Fruit fly (Drosophila melanogaster) whole organism, embryonic: ENCODE data around the gene CG16736.
A peak's percentile ranks its signal among the peaks of the same experiment; 100 is the strongest.

Experiments used
- ATbp ChIP-seq: fragments of 200-800 bp; sonication (Bioruptor generic); optimal IDR thresholded peaks from 2 replicates; lab custom pipeline; 2017; ENCODE audit warnings: missing biosample characterization, mild to moderate bottlenecking, missing genetic modification characterization, missing genetic modification reagents
- Aef1 ChIP-seq: fragments of 200-800 bp; sonication (Bioruptor generic); IDR thresholded peaks from 3 replicates; pipeline ENCODE4 v1.3.6; 2022; ENCODE audit warnings: missing biosample characterization, missing genetic modification characterization
- CG10431 ChIP-seq: fragments of 200-800 bp; sonication (Bioruptor generic); optimal IDR thresholded peaks from 3 replicates; lab custom pipeline; 2018; ENCODE audit warnings: missing biosample characterization, mild to moderate bottlenecking, missing genetic modification characterization
- CG11695 ChIP-seq: fragments of 200-800 bp; sonication (Bioruptor generic); IDR thresholded peaks from 3 replicates; pipeline ENCODE4 v1.3.6; 2022; ENCODE audit warnings: missing biosample characterization, missing genetic modification characterization
- CG12104 ChIP-seq: fragments of 200-800 bp; sonication (Bioruptor generic); optimal IDR thresholded peaks from 3 replicates; lab custom pipeline; 2016; ENCODE audit warnings: missing biosample characterization, missing genetic modification characterization
- CG12942 ChIP-seq: fragments of 200-800 bp; sonication (Bioruptor generic); optimal IDR thresholded peaks from 3 replicates; lab custom pipeline; 2016; ENCODE audit warnings: missing biosample characterization, missing genetic modification characterization
- CG13424 ChIP-seq: fragments of 200-800 bp; sonication (Bioruptor generic); optimal IDR thresholded peaks from 2 replicates; lab custom pipeline; 2019; ENCODE audit warnings: missing biosample characterization, mild to moderate bottlenecking, missing genetic modification characterization, moderate library complexity
- CG15479 ChIP-seq: fragments of 200-800 bp; sonication (Bioruptor generic); optimal IDR thresholded peaks from 3 replicates; lab custom pipeline; 2019; ENCODE audit warnings: missing biosample characterization, mild to moderate bottlenecking, missing genetic modification characterization, moderate library complexity
- CG32772 ChIP-seq: fragments of 200-800 bp; sonication (Bioruptor generic); IDR thresholded peaks from 2 replicates; pipeline ENCODE4 v1.3.6; 2022; ENCODE audit warnings: missing biosample characterization, missing genetic modification characterization
- CG4404 ChIP-seq: fragments of 200-800 bp; sonication (Bioruptor generic); IDR thresholded peaks from 2 replicates; pipeline ENCODE4 v1.3.6; 2022; ENCODE audit warnings: missing biosample characterization, missing genetic modification characterization
- CG5180 ChIP-seq: fragments of 200-800 bp; sonication (Bioruptor generic); optimal IDR thresholded peaks from 3 replicates; lab custom pipeline; 2017; ENCODE audit warnings: missing biosample characterization, missing genetic modification characterization, mild to moderate bottlenecking, moderate library complexity, missing genetic modification reagents
- CG5953 ChIP-seq: fragments of 200-800 bp; sonication (Bioruptor generic); IDR thresholded peaks from 2 replicates; pipeline ENCODE4 v1.3.6; 2022; ENCODE audit warnings: missing biosample characterization, missing genetic modification characterization
- CG6854 ChIP-seq: fragments of 200-800 bp; sonication (Bioruptor generic); optimal IDR thresholded peaks from 3 replicates; lab custom pipeline; 2017; ENCODE audit warnings: missing biosample characterization, mild to moderate bottlenecking, missing genetic modification characterization
- CG7839 ChIP-seq: fragments of 200-800 bp; sonication (Bioruptor generic); optimal IDR thresholded peaks from 3 replicates; lab custom pipeline; 2018; ENCODE audit warnings: missing biosample characterization, mild to moderate bottlenecking, missing genetic modification characterization, moderate library complexity
- CG8359 ChIP-seq: fragments of 200-800 bp; sonication (Bioruptor generic); optimal IDR thresholded peaks from 2 replicates; lab custom pipeline; 2017; ENCODE audit warnings: missing biosample characterization, mild to moderate bottlenecking, missing genetic modification characterization, borderline replicate concordance
- CG9797 ChIP-seq: fragments of 200-800 bp; sonication (Bioruptor generic); optimal IDR thresholded peaks from 3 replicates; lab custom pipeline; 2018; ENCODE audit warnings: missing biosample characterization, mild to moderate bottlenecking, missing genetic modification characterization
- CG9876 ChIP-seq: fragments of 200-800 bp; sonication (Bioruptor generic); optimal IDR thresholded peaks from 2 replicates; lab custom pipeline; 2016; ENCODE audit warnings: missing biosample characterization, missing genetic modification characterization
- Camta ChIP-seq: fragments of 200-800 bp; sonication (Bioruptor generic); optimal IDR thresholded peaks from 2 replicates; lab custom pipeline; 2016; ENCODE audit warnings: missing biosample characterization, missing genetic modification characterization
- Chrac-16 ChIP-seq: fragments of 200-800 bp; sonication (Bioruptor generic); optimal IDR thresholded peaks from 3 replicates; lab custom pipeline; 2016; ENCODE audit warnings: missing biosample characterization, missing genetic modification characterization
- Deaf1 ChIP-seq: fragments of 200-800 bp; optimal IDR thresholded peaks from 3 replicates; lab custom pipeline; 2019; ENCODE audit warnings: missing biosample characterization, mild to moderate bottlenecking, missing genetic modification characterization, moderate library complexity
- Dfd ChIP-seq, 2 experiments: fragments of >200 bp; optimal IDR thresholded peaks; 2 replicates each; lab custom pipeline; 2017; ENCODE audit warnings: missing biosample characterization in 2 of 2, missing genetic modification characterization in 2 of 2
- Hsf ChIP-seq: fragments of 200-800 bp; sonication (Bioruptor generic); optimal IDR thresholded peaks from 3 replicates; lab custom pipeline; 2016; ENCODE audit warnings: missing biosample characterization, missing genetic modification characterization
- Med ChIP-seq: fragments of 200-800 bp; sonication (Bioruptor generic); peaks from one replicate; lab custom pipeline; 2016; ENCODE audit warnings: missing biosample characterization, missing genetic modification characterization, mild to moderate bottlenecking, inconsistent platforms, moderate library complexity
- NC2β ChIP-seq: fragments of 200-800 bp; sonication (Bioruptor generic); optimal IDR thresholded peaks from 2 replicates; lab custom pipeline; 2016; ENCODE audit warnings: missing biosample characterization, missing genetic modification characterization
- NFAT ChIP-seq: fragments of 200-800 bp; sonication (Bioruptor generic); IDR thresholded peaks from 2 replicates; pipeline ENCODE4 v1.3.6; 2022; ENCODE audit warnings: missing biosample characterization, missing genetic modification characterization
- Six4 ChIP-seq: fragments of 200-800 bp; sonication (Bioruptor generic); optimal IDR thresholded peaks from 2 replicates; lab custom pipeline; 2016; ENCODE audit warnings: missing biosample characterization, missing genetic modification characterization
- Sox100B ChIP-seq: fragments of 200-800 bp; sonication (Bioruptor generic); optimal IDR thresholded peaks from 3 replicates; lab custom pipeline; 2018; ENCODE audit warnings: missing biosample characterization, mild to moderate bottlenecking, missing genetic modification characterization
- ab ChIP-seq: fragments of 200-800 bp; sonication (Bioruptor generic); optimal IDR thresholded peaks from 2 replicates; lab custom pipeline; 2016; ENCODE audit warnings: missing biosample characterization, missing genetic modification characterization
- bab2 ChIP-seq: fragments of 200-800 bp; sonication (Bioruptor generic); optimal IDR thresholded peaks from 2 replicates; lab custom pipeline; 2016; ENCODE audit warnings: missing biosample characterization, missing genetic modification characterization
- bcd ChIP-seq: fragments of 200-800 bp; sonication (Bioruptor generic); optimal IDR thresholded peaks from 2 replicates; lab custom pipeline; 2017; ENCODE audit warnings: missing biosample characterization, mild to moderate bottlenecking, missing genetic modification characterization
- cato ChIP-seq: fragments of 200-800 bp; sonication (Bioruptor generic); optimal IDR thresholded peaks from 2 replicates; lab custom pipeline; 2016; ENCODE audit warnings: missing biosample characterization, missing genetic modification characterization, borderline replicate concordance
- chm ChIP-seq: fragments of 200-800 bp; sonication (Bioruptor generic); IDR thresholded peaks from 2 replicates; pipeline ENCODE4 v1.3.6; 2022; ENCODE audit warnings: missing biosample characterization, missing genetic modification characterization
- crol ChIP-seq: fragments of 200-800 bp; sonication (Bioruptor generic); IDR thresholded peaks from 2 replicates; pipeline ENCODE4 v1.3.6; 2022; ENCODE audit warnings: missing biosample characterization, missing genetic modification characterization
- fru ChIP-seq: fragments of >200 bp; optimal IDR thresholded peaks from 2 replicates; lab custom pipeline; 2017
- gro ChIP-seq: fragments of 200-800 bp; sonication (Bioruptor generic); optimal IDR thresholded peaks from 2 replicates; lab custom pipeline; 2016; ENCODE audit warnings: missing biosample characterization, missing genetic modification characterization
- gsb ChIP-seq: fragments of 200-800 bp; sonication (Bioruptor generic); IDR thresholded peaks from 2 replicates; pipeline ENCODE4 v1.3.6; 2022; ENCODE audit warnings: missing biosample characterization, missing genetic modification characterization
- hkb ChIP-seq, 2 experiments: fragments of 200-800 bp in 1 of 2; fragments of >200 bp in 1 of 2; sonication (Bioruptor generic) in 1 of 2; IDR thresholded peaks in 1 of 2; optimal IDR thresholded peaks in 1 of 2; 2 replicates each; pipeline versions ENCODE4 v1.3.6 to Lab custom; 2017 to 2022; ENCODE audit warnings: missing biosample characterization in 1 of 2, missing genetic modification characterization in 1 of 2
- jigr1 ChIP-seq: fragments of 200-800 bp; sonication (Bioruptor generic); IDR thresholded peaks from 3 replicates; pipeline ENCODE4 v1.3.6; 2022; ENCODE audit warnings: missing biosample characterization, missing genetic modification characterization
- ken ChIP-seq: fragments of 200-800 bp; sonication (Bioruptor generic); IDR thresholded peaks from 3 replicates; pipeline ENCODE4 v1.3.6; 2022; ENCODE audit warnings: missing biosample characterization, missing genetic modification characterization
- lola ChIP-seq, 3 experiments: fragments of >200 bp in 2 of 3; fragments of 200-800 bp in 1 of 3; sonication (Bioruptor generic) in 1 of 3; optimal IDR thresholded peaks; 2 replicates each; lab custom pipeline; 2017 to 2019; ENCODE audit warnings: missing biosample characterization in 3 of 3, missing genetic modification characterization in 3 of 3, mild to moderate bottlenecking in 1 of 3, moderate library complexity in 1 of 3
- lov ChIP-seq, 2 experiments: fragments of 200-800 bp in 1 of 2; fragments of >200 bp in 1 of 2; sonication (Bioruptor generic) in 1 of 2; IDR thresholded peaks in 1 of 2; optimal IDR thresholded peaks in 1 of 2; 2 replicates in 1 of 2; 3 replicates in 1 of 2; pipeline versions ENCODE4 v1.3.6 to Lab custom; 2017 to 2022; ENCODE audit warnings: missing biosample characterization in 1 of 2, missing genetic modification characterization in 1 of 2
- luna ChIP-seq: fragments of 200-800 bp; sonication (Bioruptor generic); optimal IDR thresholded peaks from 2 replicates; lab custom pipeline; 2016; ENCODE audit warnings: missing biosample characterization, missing genetic modification characterization
- rib ChIP-seq: fragments of 200-800 bp; sonication (Bioruptor generic); IDR thresholded peaks from 2 replicates; pipeline ENCODE4 v1.3.6; 2022; ENCODE audit warnings: missing biosample characterization, missing genetic modification characterization
- sqz ChIP-seq: fragments of 200-800 bp; sonication (Bioruptor generic); optimal IDR thresholded peaks from 3 replicates; lab custom pipeline; 2018; ENCODE audit warnings: missing biosample characterization, mild to moderate bottlenecking, missing genetic modification characterization
- sr ChIP-seq: fragments of 200-800 bp; sonication (Bioruptor generic); IDR thresholded peaks from 3 replicates; pipeline ENCODE4 v1.3.6; 2022; ENCODE audit warnings: missing biosample characterization, missing genetic modification characterization
- ssp ChIP-seq: fragments of 200-800 bp; sonication (Bioruptor generic); IDR thresholded peaks from 2 replicates; pipeline ENCODE4 v1.3.6; 2022; ENCODE audit warnings: missing biosample characterization, missing genetic modification characterization
- tll ChIP-seq, 2 experiments: fragments of 200-800 bp in 1 of 2; fragments of >200 bp in 1 of 2; sonication (Bioruptor generic) in 1 of 2; optimal IDR thresholded peaks; 2 replicates each; lab custom pipeline; 2017 to 2019; ENCODE audit warnings: missing biosample characterization in 2 of 2, missing genetic modification characterization in 2 of 2, mild to moderate bottlenecking in 1 of 2, moderate library complexity in 1 of 2
- tup ChIP-seq: fragments of 200-800 bp; sonication (Bioruptor generic); optimal IDR thresholded peaks from 2 replicates; lab custom pipeline; 2016; ENCODE audit warnings: missing biosample characterization, mild to moderate bottlenecking, missing genetic modification characterization, moderate library complexity
- tx ChIP-seq: fragments of 200-800 bp; sonication (Bioruptor generic); optimal IDR thresholded peaks from 2 replicates; lab custom pipeline; 2016; ENCODE audit warnings: missing biosample characterization, missing genetic modification characterization
- wdn ChIP-seq: fragments of 200-800 bp; sonication (Bioruptor generic); IDR thresholded peaks from 2 replicates; pipeline ENCODE4 v1.3.6; 2022; ENCODE audit warnings: missing biosample characterization, missing genetic modification characterization

Gene CG16736

dm6 chr3R:9224807-9225206, 32.7 kb downstream of the CG16736 start (continued):
- peak; percentile 38 for TF ChIP-seq Six4 (GFP tag; lab: Kevin White, UChicago)
- peak; percentile 53 for TF ChIP-seq Camta (GFP tag; lab: Kevin White, UChicago)
- TF ChIP-seq bcd = peak; percentile 49
- no peak for TF ChIP-seq luna
- TF ChIP-seq CG9876 = no peak
- peak; percentile 64 for TF ChIP-seq CG32772
- TF ChIP-seq CG8359 = peak; percentile 11
- no peak; the same call in 2 of the 3 replicates for TF ChIP-seq jigr1
- TF ChIP-seq ssp (GFP tag; lab: Robert Waterston, UW) = no peak; the same call in 1 of the 2 replicates
- peak; percentile 71 for TF ChIP-seq Chrac-16 (GFP tag; lab: Kevin White, UChicago)
- TF ChIP-seq NFAT (GFP tag; lab: Robert Waterston, UW) = no peak
- TF ChIP-seq fru = no peak
- TF ChIP-seq CG12942 (GFP tag; lab: Kevin White, UChicago) = peak; percentile 57
- TF ChIP-seq Med (GFP tag; lab: Kevin White, UChicago) = peak; percentile 67
- TF ChIP-seq CG6854 (GFP tag; lab: Kevin White, UChicago) = no peak
- no peak for TF ChIP-seq ab (GFP tag; lab: Kevin White, UChicago)
- TF ChIP-seq bab2 = peak; percentile 44
- peak; percentile 45 for TF ChIP-seq cato (GFP tag; lab: Kevin White, UChicago)
- TF ChIP-seq sqz (GFP tag; lab: Kevin White, UChicago) = peak; percentile 57
- TF ChIP-seq CG13424 (tag; lab: Kevin White, UChicago) = peak; percentile 75
- TF ChIP-seq CG9797 = no peak
- TF ChIP-seq gro (GFP tag; lab: Kevin White, UChicago) = no peak
- TF ChIP-seq Sox100B (GFP tag; lab: Kevin White, UChicago) = peak; percentile 84
- TF ChIP-seq Deaf1 (tag; lab: Kevin White, UChicago) = peak; percentile 61
- peak; percentile 75 for TF ChIP-seq Hsf (GFP tag; lab: Kevin White, UChicago)
- TF ChIP-seq rib (GFP tag; lab: Robert Waterston, UW) = no peak
- TF ChIP-seq gsb = no peak
- peak; percentile 57 for TF ChIP-seq CG7839 (tag; lab: Kevin White, UChicago)
- TF ChIP-seq chm (GFP tag; lab: Robert Waterston, UW) = no peak
- TF ChIP-seq CG4404 (GFP tag; lab: Robert Waterston, UW) = no peak
- no peak for TF ChIP-seq CG10431 (GFP tag; lab: Kevin White, UChicago)
- peak; percentile 13 for TF ChIP-seq CG5180 (GFP tag; lab: Kevin White, UChicago)
- TF ChIP-seq CG15479 = no peak
- TF ChIP-seq ken (GFP tag; lab: Robert Waterston, UW) = no peak
- TF ChIP-seq hkb (optimal IDR thresholded peaks at IDR 0.05; lab: Kevin White, UChicago) = no peak
- TF ChIP-seq hkb (GFP tag; IDR thresholded peaks at IDR 0.05; lab: Robert Waterston, UW) = peak; percentile 82
- peak; percentile 87 for TF ChIP-seq CG11695 (GFP tag; lab: Robert Waterston, UW)
- peak; percentile 69 for TF ChIP-seq ATbp (GFP tag; lab: Kevin White, UChicago)
- TF ChIP-seq CG12104 (GFP tag; lab: Kevin White, UChicago) = peak; percentile 65
- peak; percentile 46; the same call in 1 of the 2 replicates for TF ChIP-seq wdn (GFP tag; lab: Robert Waterston, UW)
- TF ChIP-seq CG5953 (GFP tag; lab: Robert Waterston, UW) = peak; percentile 45; the same call in 1 of the 2 replicates
- TF ChIP-seq Dfd (GFP tag; optimal IDR thresholded peaks at IDR 0.05; lab: Kevin White, UChicago) = no peak
- no peak for TF ChIP-seq crol (GFP tag; lab: Robert Waterston, UW)
- TF ChIP-seq tup = no peak
- TF ChIP-seq Aef1 (GFP tag; lab: Robert Waterston, UW) = peak; percentile 73
- no peak for TF ChIP-seq sr (GFP tag; lab: Robert Waterston, UW)
- no peak for TF ChIP-seq NC2β (GFP tag; lab: Kevin White, UChicago)
- no peak for TF ChIP-seq lov (optimal IDR thresholded peaks at IDR 0.05; lab: Kevin White, UChicago)
- no peak for TF ChIP-seq lov (GFP tag; IDR thresholded peaks at IDR 0.05; lab: Robert Waterston, UW)
- peak in 1 of 3 experiments; percentile 53 for TF ChIP-seq lola (GFP tag; optimal IDR thresholded peaks at IDR 0.05; lab: Kevin White, UChicago)
- TF ChIP-seq tx (GFP tag; lab: Kevin White, UChicago) = peak; percentile 23
- no peak for TF ChIP-seq tll (GFP tag; optimal IDR thresholded peaks at IDR 0.05; lab: Kevin White, UChicago)
